Fruit fly (Drosophila melanogaster) whole organism, prepupa: ENCODE measurements around the gene RPA1.

ENCODE experiments used
- CG6792 ChIP-seq: fragments of 200-800 bp; sonication (Bioruptor generic); optimal IDR thresholded peaks from 3 replicates; lab custom pipeline; 2016; ENCODE audit warnings: missing biosample characterization, missing genetic modification characterization
- Eip78C ChIP-seq: fragments of 200-800 bp; sonication (Bioruptor generic); peaks from one replicate; lab custom pipeline; 2016; ENCODE audit warnings: missing biosample characterization, missing genetic modification characterization
- Ets21C ChIP-seq: fragments of 200-800 bp; sonication (Bioruptor generic); optimal IDR thresholded peaks from 3 replicates; lab custom pipeline; 2016; ENCODE audit warnings: missing biosample characterization, missing genetic modification characterization
- Ets96B ChIP-seq: fragments of 200-800 bp; optimal IDR thresholded peaks from 2 replicates; lab custom pipeline; 2019; ENCODE audit warnings: missing biosample characterization, mild to moderate bottlenecking, missing genetic modification characterization, moderate library complexity
- Lpt ChIP-seq: fragments of 200-800 bp; sonication (Bioruptor generic); optimal IDR thresholded peaks from 3 replicates; lab custom pipeline; 2016; ENCODE audit warnings: missing biosample characterization, missing genetic modification characterization
- Sox15 ChIP-seq: fragments of 200-800 bp; sonication (Bioruptor generic); optimal IDR thresholded peaks from 3 replicates; lab custom pipeline; 2016; ENCODE audit warnings: missing biosample characterization, missing genetic modification characterization
- acj6 ChIP-seq: fragments of 200-800 bp; sonication (Bioruptor generic); optimal IDR thresholded peaks from 3 replicates; lab custom pipeline; 2016; ENCODE audit warnings: missing biosample characterization, missing genetic modification characterization
- dac ChIP-seq: fragments of 200-800 bp; sonication (Bioruptor generic); optimal IDR thresholded peaks from 2 replicates; lab custom pipeline; 2017; ENCODE audit warnings: missing biosample characterization, mild to moderate bottlenecking, missing genetic modification characterization
- dsx ChIP-seq: fragments of 200-800 bp; optimal IDR thresholded peaks from 3 replicates; lab custom pipeline; 2019; ENCODE audit warnings: missing biosample characterization, mild to moderate bottlenecking, missing genetic modification characterization, moderate library complexity; ENCODE audit not compliant: poor library complexity, severe bottlenecking
- eg ChIP-seq: fragments of 200-800 bp; sonication (Bioruptor generic); IDR thresholded peaks from 3 replicates; pipeline ENCODE4 v1.3.6; 2022; ENCODE audit warnings: missing biosample characterization, missing genetic modification characterization
- fkh ChIP-seq: fragments of 200-800 bp; sonication (Bioruptor generic); optimal IDR thresholded peaks from 3 replicates; lab custom pipeline; 2017; ENCODE audit warnings: missing biosample characterization, mild to moderate bottlenecking, missing genetic modification characterization, moderate library complexity
- svp ChIP-seq: fragments of 200-800 bp; sonication (Bioruptor generic); peaks from one replicate; lab custom pipeline; 2016; ENCODE audit warnings: missing biosample characterization, missing genetic modification characterization

RPA1 gene

DNA sequence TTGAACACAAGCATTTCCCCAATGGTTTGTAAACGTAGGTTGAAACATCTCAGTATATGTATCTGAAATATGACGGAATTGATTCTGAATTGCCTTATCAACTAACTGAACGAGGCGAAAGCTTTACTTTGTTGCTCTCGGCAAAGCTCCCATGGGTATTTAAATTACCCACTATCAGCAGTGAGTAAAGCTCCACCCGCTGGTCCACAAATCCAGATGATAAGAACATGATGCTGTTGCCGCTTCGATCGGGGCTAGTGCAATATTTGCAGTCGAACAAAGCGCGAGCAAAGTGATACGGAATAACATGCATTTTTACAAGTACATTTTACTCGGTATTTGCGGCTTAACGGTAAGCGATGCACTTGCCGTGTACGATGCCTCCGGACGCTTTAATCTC lies 44.4 kb downstream of the RPA1 start, which contains the start of gene CG18249:
TSS of gene CG18249 (plus strand) at position 256 of the 400 bp plus-strand sequence.
- TF ChIP-seq svp (peak; percentile 68), eg (GFP tag; lab: Robert Waterston, UW) (no peak), dsx (GFP tag; lab: Kevin White, UChicago) (peak; percentile 51), CG6792 (GFP tag; lab: Kevin White, UChicago) (no peak), Eip78C (GFP tag; lab: Kevin White, UChicago) (peak; percentile 28)

DNA sequence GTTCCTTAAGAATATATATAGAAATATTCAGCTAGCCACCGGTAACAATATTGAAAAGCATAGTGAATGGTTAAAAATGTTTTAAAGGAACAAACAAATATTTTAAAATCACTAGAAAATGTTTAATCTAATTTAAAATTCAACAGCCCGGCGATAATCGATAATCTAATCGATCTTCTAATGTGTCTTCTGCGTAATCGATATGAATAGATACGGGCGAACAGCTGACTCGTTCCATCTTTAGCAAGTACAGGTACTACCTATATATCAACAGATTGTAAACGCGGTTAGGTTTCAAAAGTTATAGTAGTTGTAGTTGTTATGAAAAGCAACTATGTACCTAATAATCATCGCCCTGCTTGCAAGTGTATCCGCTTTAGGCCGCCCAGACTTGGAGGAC lies 46.5 kb downstream of the RPA1 start, which contains the start of gene CG7800:
TSS of gene CG7800 (plus strand) at position 231 of the 400 bp plus-strand sequence.
- no peak for TF ChIP-seq Lpt (GFP tag; lab: Kevin White, UChicago)
- TF ChIP-seq acj6 (GFP tag; lab: Kevin White, UChicago): no peak

DNA sequence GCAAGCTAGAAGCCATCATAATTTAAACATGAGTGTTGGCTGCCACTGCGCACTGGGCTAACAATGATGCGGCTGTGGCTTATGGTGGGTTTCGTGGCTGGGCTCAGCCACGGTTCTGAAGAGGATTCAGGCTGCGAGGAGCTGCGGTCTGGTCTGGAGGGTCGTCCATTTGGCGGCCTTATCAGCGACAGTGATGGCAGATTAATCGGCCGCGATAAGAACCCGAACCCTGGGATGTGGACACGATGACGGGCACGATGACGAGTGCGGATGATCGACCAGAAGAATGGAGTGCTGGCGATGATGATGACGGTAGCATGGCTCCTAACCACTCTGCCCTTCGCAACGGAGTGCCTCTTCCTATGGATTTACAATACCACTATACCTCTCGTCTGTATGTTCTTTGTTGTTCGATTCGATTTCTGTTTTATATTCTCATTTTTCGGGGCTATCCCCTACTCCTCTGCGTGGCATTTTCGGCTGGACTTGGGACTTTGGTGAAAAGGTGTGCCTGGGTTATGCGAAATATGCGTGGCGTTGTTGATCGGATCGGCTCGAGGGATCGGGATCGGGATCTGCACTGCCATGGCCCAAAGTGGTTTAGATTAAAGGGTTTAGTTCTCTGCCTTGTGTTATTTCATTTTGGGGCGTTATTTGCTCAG lies 48.6 kb downstream of the RPA1 start:
- TF ChIP-seq Ets21C (GFP tag; lab: Kevin White, UChicago) (no peak), svp (peak; percentile 55), Ets96B (tag; lab: Kevin White, UChicago) (no peak), acj6 (GFP tag; lab: Kevin White, UChicago) (no peak), Sox15 (GFP tag; lab: Kevin White, UChicago) (no peak)
- TF ChIP-seq, all 60 proteins: peak for 1

DNA sequence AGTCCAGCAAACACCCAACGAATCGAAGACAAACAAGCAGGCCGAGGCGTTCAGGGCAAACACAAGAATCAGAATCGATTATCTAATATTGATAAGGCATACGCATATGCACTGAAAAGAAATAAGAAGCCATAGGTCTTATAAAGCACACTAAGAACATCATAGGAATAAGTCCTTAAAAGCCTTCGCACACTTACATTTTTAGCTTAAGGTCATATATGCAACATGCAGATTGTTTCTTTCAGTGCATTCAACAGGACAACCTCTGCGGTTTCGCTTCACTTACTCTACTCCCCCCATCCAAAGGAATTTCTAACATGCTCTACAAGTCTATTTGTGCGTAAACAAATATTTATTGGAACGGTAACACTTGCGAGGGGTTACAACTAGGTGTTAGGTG lies 51.7 kb downstream of the RPA1 start:
- TF ChIP-seq dac (GFP tag; lab: Kevin White, UChicago): no peak
- TF ChIP-seq fkh (GFP tag; lab: Kevin White, UChicago): peak; percentile 81
